Fruit fly (Drosophila melanogaster): ENCODE measurements around the gene CG11444.

The CG11444 gene

dm6 chrX:4507121-4507520, 47.1 kb downstream of the CG11444 start (continued):
- TF ChIP-seq dmrt11E (tag; optimal IDR thresholded peaks at IDR 0.05): peak; percentile 63
- TF ChIP-seq fu2 (GFP tag; optimal IDR thresholded peaks at IDR 0.05): no peak
- no peak for TF ChIP-seq usp (GFP tag; optimal IDR thresholded peaks at IDR 0.05)
- peak; percentile 73 for TF ChIP-seq az2 (GFP tag; optimal IDR thresholded peaks at IDR 0.05)
- TF ChIP-seq pita (GFP tag; optimal IDR thresholded peaks at IDR 0.05): no peak
- TF ChIP-seq Oaz (GFP tag; IDR thresholded peaks at IDR 0.05): peak; percentile 8; the same call in 1 of the 2 replicates
- TF ChIP-seq CG7271 (tag; optimal IDR thresholded peaks at IDR 0.05): no peak
- peak; percentile 52 for TF ChIP-seq slbo (GFP tag; IDR thresholded peaks at IDR 0.05)
- no peak for TF ChIP-seq tup (GFP tag; optimal IDR thresholded peaks at IDR 0.05)
- peak; percentile 6 for TF ChIP-seq zen (tag; optimal IDR thresholded peaks at IDR 0.05)
- TF ChIP-seq CkIIα-i1 (GFP tag; IDR thresholded peaks at IDR 0.05): no peak
- TF ChIP-seq scrt (GFP tag; optimal IDR thresholded peaks at IDR 0.05): no peak
- no peak for TF ChIP-seq bbx (GFP tag; IDR thresholded peaks at IDR 0.05; ENCODE audit: partially characterized antibody)
- peak; percentile 10 for TF ChIP-seq gcm (GFP tag; optimal IDR thresholded peaks at IDR 0.05)
- no peak for TF ChIP-seq luna (GFP tag; optimal IDR thresholded peaks at IDR 0.05)
- TF ChIP-seq CG13894 (tag; optimal IDR thresholded peaks at IDR 0.05): no peak
- TF ChIP-seq dan (GFP tag; IDR thresholded peaks at IDR 0.05): no peak
- peak; percentile 43 for TF ChIP-seq Lpt (GFP tag; optimal IDR thresholded peaks at IDR 0.05)
- peak; percentile 39; the same call in 1 of the 2 replicates for TF ChIP-seq sens-2 (GFP tag; IDR thresholded peaks at IDR 0.05)
- TF ChIP-seq HLH4C (GFP tag; IDR thresholded peaks at IDR 0.05; ENCODE audit: partially characterized antibody): no peak
- TF ChIP-seq ara (GFP tag; IDR thresholded peaks at IDR 0.05): peak; percentile 65; the same call in 1 of the 2 replicates
- TF ChIP-seq Deaf1 (tag; optimal IDR thresholded peaks at IDR 0.05): no peak
- TF ChIP-seq fd96Cb (tag; optimal IDR thresholded peaks at IDR 0.05): no peak
- TF ChIP-seq NC2α (GFP tag; optimal IDR thresholded peaks at IDR 0.05): peak; percentile 27
- TF ChIP-seq Xbp1 (GFP tag; optimal IDR thresholded peaks at IDR 0.05): peak; percentile 75
- no peak for TF ChIP-seq CG18476 (GFP tag; optimal IDR thresholded peaks at IDR 0.05)
- TF ChIP-seq chinmo (GFP tag; IDR thresholded peaks at IDR 0.05; ENCODE audit: partially characterized antibody): no peak
- TF ChIP-seq CG9727 (GFP tag; optimal IDR thresholded peaks at IDR 0.05): peak; percentile 49
- peak; percentile 71 for TF ChIP-seq chn (GFP tag; optimal IDR thresholded peaks at IDR 0.05)
- no peak for TF ChIP-seq CG12299 (tag; optimal IDR thresholded peaks at IDR 0.05)
- 0 out of 2 replicates have a peak, but pooled peaks have one; percentile 14 for TF ChIP-seq bowl (GFP tag; IDR thresholded peaks at IDR 0.05)
- TF ChIP-seq CG13624 (GFP tag; optimal IDR thresholded peaks at IDR 0.05): no peak
- TF ChIP-seq bab2 (GFP tag; optimal IDR thresholded peaks at IDR 0.05): no peak
- TF ChIP-seq CG18011 (GFP tag; optimal IDR thresholded peaks at IDR 0.05): no peak
- no peak for TF ChIP-seq nerfin-1 (tag; optimal IDR thresholded peaks at IDR 0.05)
- TF ChIP-seq Ssrp (tag; optimal IDR thresholded peaks at IDR 0.05): peak; percentile 41
- TF ChIP-seq hth (optimal IDR thresholded peaks at IDR 0.05): no peak
- TF ChIP-seq repo (GFP tag; optimal IDR thresholded peaks at IDR 0.05): no peak
- TF ChIP-seq Trl (optimal IDR thresholded peaks at IDR 0.05): no peak
- peak; percentile 73 for TF ChIP-seq Trl (GFP tag; optimal IDR thresholded peaks at IDR 0.05)
- TF ChIP-seq H2.0 (GFP tag; IDR thresholded peaks at IDR 0.05): peak; percentile 46; the same call in 1 of the 2 replicates
- no peak for TF ChIP-seq CG4328 (GFP tag; optimal IDR thresholded peaks at IDR 0.05)
- TF ChIP-seq shn (GFP tag; optimal IDR thresholded peaks at IDR 0.05): peak; percentile 67
- peak; percentile 12 for TF ChIP-seq Myb (GFP tag; optimal IDR thresholded peaks at IDR 0.05)
- peak; percentile 33 for TF ChIP-seq CG5180 (GFP tag; optimal IDR thresholded peaks at IDR 0.05)
- TF ChIP-seq gro (GFP tag; optimal IDR thresholded peaks at IDR 0.05): no peak
- no peak for TF ChIP-seq Lim3 (GFP tag; IDR thresholded peaks at IDR 0.05)
- peak; percentile 60 for TF ChIP-seq Jarid2 (GFP tag; optimal IDR thresholded peaks at IDR 0.05)
- no peak for TF ChIP-seq CG17612 (GFP tag; IDR thresholded peaks at IDR 0.05)
- peak; percentile 35; the same call in 1 of the 3 replicates for TF ChIP-seq CG14050 (GFP tag; IDR thresholded peaks at IDR 0.05)
- peak; percentile 35 for TF ChIP-seq CG17829 (tag; optimal IDR thresholded peaks at IDR 0.05)
- TF ChIP-seq E2f2 (GFP tag; IDR thresholded peaks at IDR 0.05): peak; percentile 41

Measured in whole organism, embryonic.